Fruit fly (Drosophila melanogaster): ENCODE results near the gene Remo.
A peak's percentile ranks its signal among the peaks of the same experiment; 100 is the strongest.

The Remo gene

dm6 chrX:13256967-13257366 lies 30.9 kb upstream of the Remo start (continued):
- TF ChIP-seq CG2202 (tag; optimal IDR thresholded peaks at IDR 0.05) (no peak), Doc3 (GFP tag; IDR thresholded peaks at IDR 0.05; ENCODE audit: partially characterized antibody) (no peak), HmgZ (tag; optimal IDR thresholded peaks at IDR 0.05) (peak; percentile 39), CG9797 (GFP tag; optimal IDR thresholded peaks at IDR 0.05) (no peak), CG12769 (tag; optimal IDR thresholded peaks at IDR 0.05) (peak; percentile 43), CG16779 (GFP tag; IDR thresholded peaks at IDR 0.05) (0 out of 2 replicates have a peak, but pooled peaks have one; percentile 57), Pdp1 (GFP tag; optimal IDR thresholded peaks at IDR 0.05) (peak in 1 of 2 experiments; percentile 98), sisA (GFP tag; IDR thresholded peaks at IDR 0.05) (no peak), B-H2 (GFP tag; optimal IDR thresholded peaks at IDR 0.05) (peak; percentile 46), ham (GFP tag; IDR thresholded peaks at IDR 0.05) (no peak), psq (GFP tag; optimal IDR thresholded peaks at IDR 0.05) (no peak), CG2199 (GFP tag; IDR thresholded peaks at IDR 0.05) (peak; percentile 97), MTF-1 (GFP tag; optimal IDR thresholded peaks at IDR 0.05; ENCODE audit: borderline replicate concordance) (peak; percentile 64), CG7839 (tag; optimal IDR thresholded peaks at IDR 0.05) (peak; percentile 13), gt (GFP tag; IDR thresholded peaks at IDR 0.05) (no peak), CG32772 (GFP tag; IDR thresholded peaks at IDR 0.05) (no peak), toy (GFP tag; IDR thresholded peaks at IDR 0.05) (no peak), CG16863 (GFP tag; optimal IDR thresholded peaks at IDR 0.05) (no peak), CG17328 (GFP tag; IDR thresholded peaks at IDR 0.05) (no peak), Hr78 (GFP tag; optimal IDR thresholded peaks at IDR 0.05) (no peak), D19B (GFP tag; optimal IDR thresholded peaks at IDR 0.05) (no peak), CG3281 (GFP tag; optimal IDR thresholded peaks at IDR 0.05) (peak; percentile 21), CG17568 (GFP tag; optimal IDR thresholded peaks at IDR 0.05) (no peak), wor (GFP tag; IDR thresholded peaks at IDR 0.05) (no peak), Hr39 (optimal IDR thresholded peaks at IDR 0.05) (no peak), CG12942 (GFP tag; optimal IDR thresholded peaks at IDR 0.05) (no peak), tio (GFP tag; optimal IDR thresholded peaks at IDR 0.05) (no peak), Hr51 (GFP tag; optimal IDR thresholded peaks at IDR 0.05) (no peak), oc (tag; optimal IDR thresholded peaks at IDR 0.05) (peak; percentile 4), scrt (GFP tag; optimal IDR thresholded peaks at IDR 0.05) (peak; percentile 64), Mad (GFP tag; optimal IDR thresholded peaks at IDR 0.05) (no peak), CG6254 (GFP tag; optimal IDR thresholded peaks at IDR 0.05) (no peak), CG7271 (tag; optimal IDR thresholded peaks at IDR 0.05) (no peak), otp (GFP tag; IDR thresholded peaks at IDR 0.05) (peak; percentile 29; the same call in 1 of the 3 replicates), HLH4C (GFP tag; IDR thresholded peaks at IDR 0.05; ENCODE audit: partially characterized antibody) (peak; percentile 49; the same call in 1 of the 3 replicates), grn (GFP tag; optimal IDR thresholded peaks at IDR 0.05) (no peak), CG8388 (GFP tag; optimal IDR thresholded peaks at IDR 0.05) (no peak), jumu (GFP tag; optimal IDR thresholded peaks at IDR 0.05) (no peak), maf-S (GFP tag; optimal IDR thresholded peaks at IDR 0.05) (no peak), CG7745 (tag; optimal IDR thresholded peaks at IDR 0.05) (no peak), tna (GFP tag; IDR thresholded peaks at IDR 0.05; ENCODE audit: partially characterized antibody) (peak; percentile 18; the same call in 1 of the 2 replicates), CG1832 (GFP tag; optimal IDR thresholded peaks at IDR 0.05) (no peak), mam (GFP tag; optimal IDR thresholded peaks at IDR 0.05) (no peak), ERR (GFP tag; optimal IDR thresholded peaks at IDR 0.05) (peak; percentile 7), luna (GFP tag; optimal IDR thresholded peaks at IDR 0.05) (no peak), D (optimal IDR thresholded peaks at IDR 0.05) (no peak), D (GFP tag; optimal IDR thresholded peaks at IDR 0.05) (no peak), unpg (GFP tag; optimal IDR thresholded peaks at IDR 0.05) (peak; percentile 6), btn (GFP tag; optimal IDR thresholded peaks at IDR 0.05) (no peak), CG34376 (GFP tag; optimal IDR thresholded peaks at IDR 0.05) (peak; percentile 16), Rx (GFP tag; IDR thresholded peaks at IDR 0.05) (0 out of 2 replicates have a peak, but pooled peaks have one; percentile 11)
